Worm (Caenorhabditis elegans): ENCODE data around the gene F23B12.7.

DNA sequence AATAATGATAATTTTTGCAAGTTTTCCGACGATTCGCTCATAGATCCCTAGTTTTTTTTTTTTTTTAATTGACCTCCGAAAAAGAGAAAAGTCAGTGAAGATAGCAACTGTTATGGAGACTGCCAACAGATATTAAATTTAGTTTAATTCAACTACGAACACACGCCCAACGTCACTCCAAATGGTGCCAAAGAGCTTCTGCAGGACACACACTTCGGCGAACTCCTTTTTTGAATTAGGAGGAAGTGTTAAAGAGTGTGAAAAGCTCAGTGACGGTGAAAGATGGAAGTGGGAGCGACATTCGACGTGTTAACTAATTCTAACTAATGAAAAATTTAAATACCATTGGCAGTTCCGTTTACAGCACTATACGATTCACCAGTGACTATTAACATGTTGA is 37.5 kb upstream of the F23B12.7 start:
- TF ChIP-seq him-1 (tag; optimal IDR thresholded peaks at IDR 0.05) (no peak), dao-5 (tag; optimal IDR thresholded peaks at IDR 0.05) (no peak)
